Worm (Caenorhabditis elegans) whole organism, young adult: ENCODE results near the gene ZK643.2.
A peak's percentile ranks its signal among the peaks of the same experiment; 100 is the strongest.

Source experiments
- D2030.7 ChIP-seq: fragments of 200-800 bp; sonication (Bioruptor generic); IDR thresholded peaks from 2 replicates; pipeline ENCODE4 v1.3.6; 2022; ENCODE audit warnings: missing genetic modification reagents, missing genetic modification characterization, missing compliant biosample characterization
- F39B2.1 ChIP-seq: fragments of 200-800 bp; sonication (Bioruptor generic); IDR thresholded peaks from 2 replicates; pipeline ENCODE4 v1.3.6; 2022; ENCODE audit warnings: missing genetic modification reagents, missing genetic modification characterization, missing compliant biosample characterization
- F52B5.7 ChIP-seq: sonication (generic microtip); optimal IDR thresholded peaks from 2 replicates; lab custom pipeline; 2016; ENCODE audit warnings: mild to moderate bottlenecking, missing genetic modification characterization, missing compliant biosample characterization
- Y53G8AR.9 ChIP-seq: fragments of 200-800 bp; sonication (Bioruptor generic); conservative IDR thresholded peaks from 2 replicates; pipeline ENCODE4 v1.3.6; 2022; ENCODE audit warnings: missing genetic modification reagents, missing genetic modification characterization, missing compliant biosample characterization
- akir-1 ChIP-seq: fragments of 200-800 bp; sonication (Bioruptor generic); optimal IDR thresholded peaks from 2 replicates; lab custom pipeline; 2018; ENCODE audit warnings: mild to moderate bottlenecking, missing genetic modification characterization, moderate library complexity, missing compliant biosample characterization
- atf-7 ChIP-seq: sonication (generic microtip); optimal IDR thresholded peaks from 2 replicates; lab custom pipeline; 2017; ENCODE audit warnings: mild to moderate bottlenecking, missing genetic modification characterization, missing compliant biosample characterization
- athp-1 ChIP-seq: sonication (generic microtip); optimal IDR thresholded peaks from 2 replicates; lab custom pipeline; 2017; ENCODE audit warnings: mild to moderate bottlenecking, missing genetic modification characterization, missing compliant biosample characterization
- attf-3 ChIP-seq: fragments of 200-800 bp; sonication (Bioruptor generic); conservative IDR thresholded peaks from 2 replicates; pipeline ENCODE4 v1.3.6; 2022; ENCODE audit warnings: missing genetic modification reagents, missing genetic modification characterization, missing compliant biosample characterization
- attf-5 ChIP-seq: fragments of 200-800 bp; sonication (Bioruptor generic); optimal IDR thresholded peaks from 2 replicates; lab custom pipeline; 2018; ENCODE audit warnings: mild to moderate bottlenecking, missing genetic modification characterization, missing compliant biosample characterization
- cebp-1 ChIP-seq, 2 experiments: fragments of 200-800 bp in 1 of 2; sonication (Bioruptor generic) in 1 of 2; sonication (generic microtip) in 1 of 2; IDR thresholded peaks in 1 of 2; optimal IDR thresholded peaks in 1 of 2; 2 replicates each; pipeline versions ENCODE4 v1.3.6 to Lab custom; 2017 to 2022; ENCODE audit warnings: missing compliant biosample characterization in 2 of 2, missing genetic modification characterization in 2 of 2, mild to moderate bottlenecking in 1 of 2, missing genetic modification reagents in 1 of 2, moderate library complexity in 1 of 2
- ceh-100 ChIP-seq: fragments of 200-800 bp; sonication (Bioruptor generic); IDR thresholded peaks from 2 replicates; pipeline ENCODE4 v1.3.6; 2022; ENCODE audit warnings: missing genetic modification reagents, missing genetic modification characterization, missing compliant biosample characterization
- ceh-40 ChIP-seq: fragments of 200-800 bp; sonication (Bioruptor generic); IDR thresholded peaks from 2 replicates; pipeline ENCODE4 v1.3.6; 2022; ENCODE audit warnings: missing genetic modification characterization, missing compliant biosample characterization
- chd-7 ChIP-seq: sonication (generic microtip); optimal IDR thresholded peaks from 2 replicates; lab custom pipeline; 2016; ENCODE audit warnings: mild to moderate bottlenecking, missing genetic modification characterization, moderate library complexity, missing compliant biosample characterization
- dpl-1 ChIP-seq: fragments of 150-350 bp; optimal IDR thresholded peaks from 2 replicates; lab custom pipeline; 2014; ENCODE audit warnings: missing biosample characterization, missing genetic modification reagents, missing genetic modification characterization
- egl-44 ChIP-seq: fragments of 200-800 bp; sonication (Bioruptor generic); IDR thresholded peaks from 2 replicates; pipeline ENCODE4 v1.3.6; 2022; ENCODE audit warnings: missing genetic modification reagents, missing genetic modification characterization, missing compliant biosample characterization
- ekl-4 ChIP-seq: fragments of 200-800 bp; sonication (Bioruptor generic); IDR thresholded peaks from 2 replicates; pipeline ENCODE4 v1.3.6; 2022; ENCODE audit warnings: missing genetic modification reagents, missing genetic modification characterization, missing compliant biosample characterization
- ets-4 ChIP-seq: fragments of 200-800 bp; sonication (Bioruptor generic); optimal IDR thresholded peaks from 2 replicates; lab custom pipeline; 2018; ENCODE audit warnings: mild to moderate bottlenecking, missing genetic modification characterization, missing compliant biosample characterization
- hlh-26 ChIP-seq: fragments of 200-800 bp; sonication (Bioruptor generic); conservative IDR thresholded peaks from 2 replicates; pipeline ENCODE4 v1.3.6; 2022; ENCODE audit warnings: missing genetic modification reagents, missing genetic modification characterization, missing compliant biosample characterization
- hsf-1 ChIP-seq: fragments of 200-800 bp; sonication (Bioruptor generic); IDR thresholded peaks from 2 replicates; pipeline ENCODE4 v1.3.6; 2022; ENCODE audit warnings: missing genetic modification reagents, missing genetic modification characterization, missing compliant biosample characterization
- let-607 ChIP-seq, 2 experiments: fragments of 200-800 bp in 1 of 2; sonication (Bioruptor generic) in 1 of 2; sonication (generic microtip) in 1 of 2; optimal IDR thresholded peaks; 2 replicates each; lab custom pipeline; 2016 to 2018; ENCODE audit warnings: mild to moderate bottlenecking in 2 of 2, missing compliant biosample characterization in 2 of 2, missing genetic modification characterization in 2 of 2, moderate library complexity in 2 of 2, missing genotype in 1 of 2
- lin-54 ChIP-seq: fragments of 200-800 bp; sonication (Bioruptor generic); optimal IDR thresholded peaks from 2 replicates; lab custom pipeline; 2018; ENCODE audit warnings: mild to moderate bottlenecking, missing genetic modification characterization, missing compliant biosample characterization
- lir-1 ChIP-seq: fragments of 200-800 bp; sonication (Bioruptor generic); conservative IDR thresholded peaks from 2 replicates; pipeline ENCODE4 v1.3.6; 2022; ENCODE audit warnings: missing genetic modification reagents, missing genetic modification characterization, missing compliant biosample characterization
- madf-10 ChIP-seq: sonication (generic microtip); optimal IDR thresholded peaks from 2 replicates; lab custom pipeline; 2016; ENCODE audit warnings: mild to moderate bottlenecking, missing genetic modification characterization, missing compliant biosample characterization
- madf-6 ChIP-seq: fragments of 200-800 bp; sonication (Bioruptor generic); IDR thresholded peaks from 2 replicates; pipeline ENCODE4 v1.3.6; 2022; ENCODE audit warnings: missing genetic modification reagents, missing genetic modification characterization, missing compliant biosample characterization
- mcd-1 ChIP-seq: fragments of 200-800 bp; sonication (Bioruptor generic); IDR thresholded peaks from 2 replicates; pipeline ENCODE4 v1.3.6; 2022; ENCODE audit warnings: missing genetic modification reagents, missing genetic modification characterization, missing compliant biosample characterization
- nfyb-1 ChIP-seq: fragments of 200-800 bp; sonication (Bioruptor generic); IDR thresholded peaks from 2 replicates; pipeline ENCODE4 v1.3.6; 2022; ENCODE audit warnings: missing genetic modification reagents, missing genetic modification characterization, missing compliant biosample characterization
- nhr-120 ChIP-seq: fragments of 200-800 bp; sonication (Bioruptor generic); IDR thresholded peaks from 2 replicates; pipeline ENCODE4 v1.3.6; 2022; ENCODE audit warnings: missing genetic modification characterization, missing compliant biosample characterization
- pbrm-1 ChIP-seq: fragments of 200-800 bp; sonication (Bioruptor generic); IDR thresholded peaks from 2 replicates; pipeline ENCODE4 v1.3.6; 2022; ENCODE audit warnings: missing genetic modification reagents, missing genetic modification characterization, missing compliant biosample characterization
- rcor-1 ChIP-seq: fragments of 200-800 bp; sonication (Bioruptor generic); IDR thresholded peaks from 2 replicates; pipeline ENCODE4 v1.3.6; 2022; ENCODE audit warnings: missing genetic modification reagents, missing genetic modification characterization, missing compliant biosample characterization
- rec-8 ChIP-seq, 2 experiments: sonication (generic microtip); optimal IDR thresholded peaks; 2 replicates each; lab custom pipeline; 2016; ENCODE audit warnings: mild to moderate bottlenecking in 2 of 2, missing genetic modification characterization in 2 of 2, missing genetic modification reagents in 2 of 2, missing genotype in 2 of 2, missing biosample characterization in 1 of 2, missing compliant biosample characterization in 1 of 2, moderate library complexity in 1 of 2
- snpc-3.4 ChIP-seq: sonication (generic microtip); optimal IDR thresholded peaks from 2 replicates; lab custom pipeline; 2017; ENCODE audit warnings: missing genetic modification characterization, mild to moderate bottlenecking, missing compliant biosample characterization, antibody characterized with exemption, moderate library complexity, missing genotype, missing genetic modification reagents
- snpc-4 ChIP-seq, 5 experiments: fragments of 150-350 bp in 1 of 5; sonication (generic microtip) in 4 of 5; optimal IDR thresholded peaks; 2 replicates each; lab custom pipeline; 2014 to 2018; ENCODE audit warnings: missing genetic modification characterization in 5 of 5, missing biosample characterization in 3 of 5, antibody characterized with exemption in 2 of 5, mild to moderate bottlenecking in 2 of 5, missing compliant biosample characterization in 2 of 5, missing genotype in 2 of 5, moderate library complexity in 2 of 5, missing genetic modification reagents in 1 of 5
- ztf-18 ChIP-seq: sonication (generic microtip); optimal IDR thresholded peaks from 2 replicates; lab custom pipeline; 2016; ENCODE audit warnings: missing genotype, mild to moderate bottlenecking, missing genetic modification characterization, missing compliant biosample characterization
- ztf-25 ChIP-seq: fragments of 200-800 bp; sonication (Bioruptor generic); IDR thresholded peaks from 2 replicates; pipeline ENCODE4 v1.3.6; 2022; ENCODE audit warnings: missing genetic modification reagents, missing genetic modification characterization, missing compliant biosample characterization
- ztf-6 ChIP-seq: fragments of 200-800 bp; sonication (Bioruptor generic); IDR thresholded peaks from 2 replicates; pipeline ENCODE4 v1.3.6; 2022; ENCODE audit warnings: missing genetic modification reagents, missing genetic modification characterization, missing compliant biosample characterization

ZK643.2 gene

DNA sequence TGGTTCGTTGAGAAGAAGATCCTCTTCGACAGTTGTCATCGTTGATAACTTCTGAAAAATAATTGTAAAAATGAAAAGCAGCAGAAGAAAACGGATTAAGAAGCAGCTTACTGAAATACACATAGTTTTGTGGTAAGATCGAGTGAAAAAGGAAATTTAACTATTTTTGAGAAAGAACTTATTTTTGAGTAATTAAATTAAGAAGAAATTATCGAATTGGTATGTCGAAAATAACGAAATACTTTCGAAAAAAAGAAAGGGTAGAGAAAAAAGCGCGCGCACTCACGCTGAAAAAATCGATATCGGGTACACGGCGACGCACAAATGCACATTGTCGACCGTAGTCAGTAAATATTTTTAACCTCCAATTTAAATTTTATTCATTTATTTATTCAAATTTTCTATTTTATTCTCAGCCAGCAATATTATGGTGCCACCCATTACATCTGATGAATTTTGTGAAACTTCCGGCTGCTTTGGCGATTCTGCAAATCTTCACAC lies at the start of gene ZK643.2, which contains the start of gene ZK643.5 (continued):
- TF ChIP-seq pbrm-1 (GFP tag; lab: Robert Waterston, UW): no peak
- no peak for TF ChIP-seq rec-8 (tag; optimal IDR thresholded peaks at IDR 0.05; lab: Kevin White, UChicago)
- no peak for TF ChIP-seq ceh-100
- no peak for TF ChIP-seq ets-4
- peak; percentile 15; the same call in 1 of the 2 replicates for TF ChIP-seq mcd-1 (GFP tag; lab: Robert Waterston, UW)
- peak; percentile 70 for TF ChIP-seq lin-54
- TF ChIP-seq hlh-26 (GFP tag; lab: Robert Waterston, UW): no peak
- peak; percentile 70 for TF ChIP-seq madf-6 (GFP tag; lab: Robert Waterston, UW)
- no peak for TF ChIP-seq nhr-120 (GFP tag; lab: Robert Waterston, UW)
- no peak for TF ChIP-seq ceh-40
- TF ChIP-seq snpc-3.4 (tag; lab: Kevin White, UChicago): peak; percentile 57
- no peak for TF ChIP-seq attf-3 (GFP tag; lab: Robert Waterston, UW)
- TF ChIP-seq madf-10 (tag; lab: Kevin White, UChicago): no peak
- no peak for TF ChIP-seq hsf-1 (GFP tag; lab: Robert Waterston, UW)
- no peak for TF ChIP-seq cebp-1 (GFP tag; IDR thresholded peaks at IDR 0.05; lab: Robert Waterston, UW)
- peak; percentile 63 for TF ChIP-seq cebp-1 (tag; optimal IDR thresholded peaks at IDR 0.05; lab: Kevin White, UChicago)
- no peak for TF ChIP-seq lir-1 (GFP tag; lab: Robert Waterston, UW)
- no peak for TF ChIP-seq Y53G8AR.9 (GFP tag; lab: Robert Waterston, UW)
- TF ChIP-seq ztf-25 (GFP tag; lab: Robert Waterston, UW): no peak
- TF ChIP-seq ztf-6 (GFP tag; lab: Robert Waterston, UW): no peak
- TF ChIP-seq rcor-1 (GFP tag; lab: Robert Waterston, UW): 0 out of 2 replicates have a peak, but pooled peaks have one; percentile 15
- TF ChIP-seq dpl-1 (GFP tag; lab: Kevin White, UChicago): peak; percentile 63
- no peak for TF ChIP-seq F39B2.1 (GFP tag; lab: Robert Waterston, UW)
- peak; percentile 23 for TF ChIP-seq ztf-18 (tag; lab: Kevin White, UChicago)
- peak; percentile 74 for TF ChIP-seq athp-1 (tag; lab: Kevin White, UChicago)
- no peak for TF ChIP-seq ekl-4 (GFP tag; lab: Robert Waterston, UW)
- TF ChIP-seq F52B5.7 (tag; lab: Kevin White, UChicago): no peak
- peak; percentile 19 for TF ChIP-seq attf-5 (GFP tag; lab: Kevin White, UChicago)
- TF ChIP-seq snpc-4 (GFP tag; optimal IDR thresholded peaks at IDR 0.05; lab: Kevin White, UChicago): peak; percentile 8
- peak in 1 of 4 experiments; percentile 5 for TF ChIP-seq snpc-4 (tag; optimal IDR thresholded peaks at IDR 0.05; lab: Kevin White, UChicago)
- TF ChIP-seq, all 124 proteins: peak for 23

DNA sequence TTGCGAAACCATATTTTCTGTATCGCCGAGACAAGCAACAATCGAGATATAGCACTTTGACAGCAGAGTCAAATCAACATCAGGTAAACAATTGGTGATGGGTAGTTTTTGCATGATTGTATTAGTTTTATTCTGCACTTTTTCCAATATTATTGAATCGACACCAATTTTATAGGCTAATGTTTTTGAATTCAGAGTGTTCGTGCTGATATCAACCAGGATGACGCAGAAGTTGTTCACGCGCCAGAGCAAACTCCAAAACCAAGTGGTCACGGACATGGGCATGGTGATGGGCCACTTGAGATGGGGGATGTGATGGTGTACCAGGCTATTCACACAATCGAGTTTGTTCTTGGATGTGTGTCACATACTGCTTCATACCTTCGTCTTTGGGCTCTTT lies 46.2 kb upstream of the ZK643.2 start:
- no peak for TF ChIP-seq snpc-3.4 (tag; lab: Kevin White, UChicago)
- no peak for TF ChIP-seq chd-7
- TF ChIP-seq akir-1 (GFP tag; lab: Kevin White, UChicago): no peak
- TF ChIP-seq let-607 (tag; optimal IDR thresholded peaks at IDR 0.05; lab: Kevin White, UChicago): no peak
- no peak for TF ChIP-seq atf-7 (tag; lab: Kevin White, UChicago)
- no peak for TF ChIP-seq nfyb-1 (GFP tag; lab: Robert Waterston, UW)
- TF ChIP-seq egl-44 (GFP tag; lab: Robert Waterston, UW): no peak
- TF ChIP-seq D2030.7 (GFP tag; lab: Robert Waterston, UW): no peak
- no peak for TF ChIP-seq pbrm-1 (GFP tag; lab: Robert Waterston, UW)
